Worm (Caenorhabditis elegans): ENCODE measurements around the gene H01G02.1.

The H01G02.1 gene

ce11 chrIV:11769769-11770168 lies 34.2 kb downstream of the H01G02.1 start:
- no peak for TF ChIP-seq pqm-1 (tag; optimal IDR thresholded peaks at IDR 0.05)
- no peak for TF ChIP-seq ces-1 (GFP tag; optimal IDR thresholded peaks at IDR 0.05)
- no peak for TF ChIP-seq nhr-84 (tag; optimal IDR thresholded peaks at IDR 0.05)
- no peak for TF ChIP-seq C34B4.2 (tag; optimal IDR thresholded peaks at IDR 0.05)
- TF ChIP-seq nhr-11 (tag; optimal IDR thresholded peaks at IDR 0.05): no peak
- no peak for TF ChIP-seq nhr-20 (tag; optimal IDR thresholded peaks at IDR 0.05)
- no peak for TF ChIP-seq hlh-17 (GFP tag; optimal IDR thresholded peaks at IDR 0.05; ENCODE audit: borderline replicate concordance)
- no peak for TF ChIP-seq mab-9 (GFP tag; IDR thresholded peaks at IDR 0.05)
- no peak for TF ChIP-seq ceh-63 (GFP tag; optimal IDR thresholded peaks at IDR 0.05)
- TF ChIP-seq lin-35 (GFP tag; optimal IDR thresholded peaks at IDR 0.05): no peak
- TF ChIP-seq unc-130 (tag; optimal IDR thresholded peaks at IDR 0.05): no peak
- TF ChIP-seq elt-2 (tag; optimal IDR thresholded peaks at IDR 0.05): no peak
- TF ChIP-seq lsy-2 (tag; optimal IDR thresholded peaks at IDR 0.05): no peak
- no peak for TF ChIP-seq mep-1 (tag; optimal IDR thresholded peaks at IDR 0.05)
- TF ChIP-seq nhr-47 (tag; optimal IDR thresholded peaks at IDR 0.05): no peak
- TF ChIP-seq lin-13 (GFP tag; optimal IDR thresholded peaks at IDR 0.05): no peak
- TF ChIP-seq fos-1 (tag; optimal IDR thresholded peaks at IDR 0.05): no peak
- TF ChIP-seq nhr-12 (tag; optimal IDR thresholded peaks at IDR 0.05): no peak
- TF ChIP-seq fkh-8 (tag; optimal IDR thresholded peaks at IDR 0.05): no peak

- TF ChIP-seq hlh-17 (GFP tag; optimal IDR thresholded peaks at IDR 0.05; ENCODE audit: borderline replicate concordance) (no peak), nhr-76 (tag; optimal IDR thresholded peaks at IDR 0.05) (no peak), jun-1 (tag; optimal IDR thresholded peaks at IDR 0.05) (peak; percentile 12), nhr-77 (tag; optimal IDR thresholded peaks at IDR 0.05) (no peak), swsn-7 (tag; optimal IDR thresholded peaks at IDR 0.05) (peak; percentile 73), fkh-4 (tag; optimal IDR thresholded peaks at IDR 0.05; ENCODE audit: borderline replicate concordance) (peak; percentile 20), dpl-1 (GFP tag; optimal IDR thresholded peaks at IDR 0.05) (peak in 1 of 3 experiments; percentile 34), nhr-12 (tag; optimal IDR thresholded peaks at IDR 0.05) (no peak), elt-3 (tag; optimal IDR thresholded peaks at IDR 0.05) (no peak), fkh-10 (GFP tag; optimal IDR thresholded peaks at IDR 0.05) (peak; percentile 60), dsc-1 (tag; optimal IDR thresholded peaks at IDR 0.05) (peak; percentile 85), pax-3 (tag; optimal IDR thresholded peaks at IDR 0.05) (peak; percentile 58), ces-1 (GFP tag; optimal IDR thresholded peaks at IDR 0.05) (peak; percentile 47), unc-86 (tag; optimal IDR thresholded peaks at IDR 0.05) (peak; percentile 75), efl-1 (optimal IDR thresholded peaks at IDR 0.05) (peak in 1 of 2 experiments; percentile 31), efl-1 (GFP tag; optimal IDR thresholded peaks at IDR 0.05 in 1 of 2) (no peak), snu-23 (GFP tag; optimal IDR thresholded peaks at IDR 0.05) (peak; percentile 69), lin-14 (GFP tag; optimal IDR thresholded peaks at IDR 0.05) (peak; percentile 94), nhr-47 (tag; optimal IDR thresholded peaks at IDR 0.05) (peak; percentile 79), C04F5.9 (tag; optimal IDR thresholded peaks at IDR 0.05) (no peak), rnt-1 (tag; optimal IDR thresholded peaks at IDR 0.05) (peak; percentile 54), lin-13 (GFP tag; optimal IDR thresholded peaks at IDR 0.05) (no peak), pqm-1 (tag; optimal IDR thresholded peaks at IDR 0.05) (no peak), aly-2 (tag; optimal IDR thresholded peaks at IDR 0.05) (no peak), lir-3 (tag; optimal IDR thresholded peaks at IDR 0.05; ENCODE audit: poor library complexity) (peak; percentile 37), zag-1 (tag; optimal IDR thresholded peaks at IDR 0.05) (peak; percentile 41), ceh-8 (GFP tag; optimal IDR thresholded peaks at IDR 0.05) (peak; percentile 15), ceh-82 (tag; optimal IDR thresholded peaks at IDR 0.05) (peak; percentile 14 to 74 (median 58)), nhr-20 (tag; optimal IDR thresholded peaks at IDR 0.05) (peak; percentile 42), lsy-2 (tag; optimal IDR thresholded peaks at IDR 0.05) (peak; percentile 56 to 58), xbp-1 (tag; optimal IDR thresholded peaks at IDR 0.05) (peak; percentile 48), fkh-8 (tag; optimal IDR thresholded peaks at IDR 0.05) (peak; percentile 94), egl-13 (tag; optimal IDR thresholded peaks at IDR 0.05) (peak; percentile 75), lin-35 (GFP tag; optimal IDR thresholded peaks at IDR 0.05) (peak in 1 of 2 experiments; percentile 58), unc-30 (tag; optimal IDR thresholded peaks at IDR 0.05) (peak; percentile 35), mep-1 (tag; optimal IDR thresholded peaks at IDR 0.05) (peak; percentile 28), nhr-19 (GFP tag; conservative IDR thresholded peaks at IDR 0.05) (peak; percentile 49), irx-1 (tag; optimal IDR thresholded peaks at IDR 0.05) (peak; percentile 44), nhr-71 (tag; optimal IDR thresholded peaks at IDR 0.05) (peak; percentile 86), ceh-88 (GFP tag; IDR thresholded peaks at IDR 0.05) (peak; percentile 23; the same call in 1 of the 2 replicates), sox-4 (tag; optimal IDR thresholded peaks at IDR 0.05) (peak; percentile 3), ama-1 (optimal IDR thresholded peaks at IDR 0.05) (no peak)
Observed at ce11 chrIV:11765507-11765906, 38.4 kb downstream of the H01G02.1 start.
